Worm (Caenorhabditis elegans) whole organism, late embryonic: ENCODE measurements around the gene acy-4.

ENCODE experiments used
- C08G9.2 ChIP-seq: sonication (generic microtip); optimal IDR thresholded peaks from 2 replicates; lab custom pipeline; 2016; ENCODE audit warnings: mild to moderate bottlenecking, missing genetic modification characterization, moderate library complexity, missing compliant biosample characterization
- F13H6.1 ChIP-seq: sonication (generic microtip); optimal IDR thresholded peaks from 2 replicates; lab custom pipeline; 2016; ENCODE audit warnings: missing genetic modification characterization, missing compliant biosample characterization
- K09A11.1 ChIP-seq: sonication (generic microtip); optimal IDR thresholded peaks from 2 replicates; lab custom pipeline; 2017; ENCODE audit warnings: antibody characterized with exemption, mild to moderate bottlenecking, missing genetic modification characterization, missing compliant biosample characterization; ENCODE audit not compliant: insufficient read depth
- T23F11.4 ChIP-seq: fragments of 200-800 bp; sonication (Bioruptor generic); optimal IDR thresholded peaks from 2 replicates; lab custom pipeline; 2018; ENCODE audit warnings: mild to moderate bottlenecking, missing genetic modification characterization, missing compliant biosample characterization
- ceh-18 ChIP-seq: sonication (generic microtip); optimal IDR thresholded peaks from 2 replicates; lab custom pipeline; 2016; ENCODE audit warnings: missing genetic modification characterization, missing compliant biosample characterization
- ceh-2 ChIP-seq: sonication (generic microtip); optimal IDR thresholded peaks from 2 replicates; lab custom pipeline; 2016; ENCODE audit warnings: missing genotype, missing genetic modification characterization, missing compliant biosample characterization
- ceh-22 ChIP-seq: sonication (generic microtip); optimal IDR thresholded peaks from 2 replicates; lab custom pipeline; 2017; ENCODE audit warnings: missing biosample characterization, missing genetic modification characterization
- ceh-30 ChIP-seq: fragments of 150-350 bp; optimal IDR thresholded peaks from 2 replicates; lab custom pipeline; 2014; ENCODE audit warnings: missing biosample characterization, missing genetic modification characterization
- ceh-31 ChIP-seq: sonication (generic microtip); optimal IDR thresholded peaks from 2 replicates; lab custom pipeline; 2016; ENCODE audit warnings: missing genetic modification characterization, missing compliant biosample characterization
- ceh-45 ChIP-seq: fragments of 200-800 bp; sonication (Bioruptor generic); IDR thresholded peaks from 2 replicates; pipeline ENCODE4 v1.3.6; 2022; ENCODE audit warnings: missing genetic modification reagents, missing genetic modification characterization, missing compliant biosample characterization
- ceh-9 ChIP-seq: sonication (generic microtip); optimal IDR thresholded peaks from 2 replicates; lab custom pipeline; 2016; ENCODE audit warnings: mild to moderate bottlenecking, missing genetic modification characterization, inconsistent platforms, missing compliant biosample characterization
- che-1 ChIP-seq: sonication (generic microtip); optimal IDR thresholded peaks from 2 replicates; lab custom pipeline; 2016; ENCODE audit warnings: mild to moderate bottlenecking, missing genetic modification characterization, missing compliant biosample characterization
- dve-1 ChIP-seq: sonication (generic microtip); optimal IDR thresholded peaks from 2 replicates; lab custom pipeline; 2017; ENCODE audit warnings: antibody characterized with exemption, mild to moderate bottlenecking, missing genetic modification characterization, missing compliant biosample characterization
- elt-2 ChIP-seq: sonication (generic microtip); optimal IDR thresholded peaks from 2 replicates; lab custom pipeline; 2016; ENCODE audit warnings: missing genetic modification reagents, missing genetic modification characterization, missing compliant biosample characterization
- fax-1 ChIP-seq: sonication (generic microtip); optimal IDR thresholded peaks from 2 replicates; lab custom pipeline; 2016; ENCODE audit warnings: missing genotype, missing genetic modification characterization, missing compliant biosample characterization
- fkh-6 ChIP-seq: sonication (generic microtip); optimal IDR thresholded peaks from 2 replicates; lab custom pipeline; 2016; ENCODE audit warnings: missing genetic modification characterization, missing compliant biosample characterization
- gmeb-2 ChIP-seq: sonication (generic microtip); optimal IDR thresholded peaks from 2 replicates; lab custom pipeline; 2016; ENCODE audit warnings: missing genetic modification characterization, inconsistent platforms, missing compliant biosample characterization
- hlh-13 ChIP-seq: fragments of 200-800 bp; sonication (Bioruptor generic); optimal IDR thresholded peaks from 2 replicates; lab custom pipeline; 2018; ENCODE audit warnings: mild to moderate bottlenecking, missing genetic modification characterization, missing compliant biosample characterization
- hlh-15 ChIP-seq: sonication (generic microtip); optimal IDR thresholded peaks from 2 replicates; lab custom pipeline; 2016; ENCODE audit warnings: missing genetic modification characterization, missing compliant biosample characterization
- lin-11 ChIP-seq: fragments of 200-800 bp; sonication (Bioruptor generic); optimal IDR thresholded peaks from 2 replicates; lab custom pipeline; 2018; ENCODE audit warnings: mild to moderate bottlenecking, missing genetic modification characterization, missing compliant biosample characterization
- madf-2 ChIP-seq: sonication (generic microtip); optimal IDR thresholded peaks from 2 replicates; lab custom pipeline; 2017; ENCODE audit warnings: missing genetic modification characterization, missing compliant biosample characterization
- mec-3 ChIP-seq: sonication (generic microtip); optimal IDR thresholded peaks from 2 replicates; lab custom pipeline; 2016; ENCODE audit warnings: borderline replicate concordance, missing genetic modification characterization, missing compliant biosample characterization
- nfya-1 ChIP-seq: sonication (generic microtip); optimal IDR thresholded peaks from 2 replicates; lab custom pipeline; 2017; ENCODE audit warnings: missing genetic modification characterization, mild to moderate bottlenecking, missing compliant biosample characterization, antibody characterized with exemption, moderate library complexity
- pag-3 ChIP-seq: sonication (generic microtip); optimal IDR thresholded peaks from 2 replicates; lab custom pipeline; 2016; ENCODE audit warnings: missing compliant biosample characterization, missing genetic modification characterization, borderline replicate concordance
- pat-9 ChIP-seq: fragments of 200-800 bp; sonication (Bioruptor generic); optimal IDR thresholded peaks from 2 replicates; lab custom pipeline; 2018; ENCODE audit warnings: mild to moderate bottlenecking, missing genetic modification characterization, moderate library complexity, missing compliant biosample characterization
- pax-1 ChIP-seq: fragments of 150-350 bp; optimal IDR thresholded peaks from 2 replicates; lab custom pipeline; 2014; ENCODE audit warnings: missing biosample characterization, missing genetic modification characterization
- pha-2 ChIP-seq: sonication (generic microtip); optimal IDR thresholded peaks from 2 replicates; lab custom pipeline; 2017; ENCODE audit warnings: mild to moderate bottlenecking, missing genetic modification characterization, missing compliant biosample characterization
- pha-4 ChIP-seq: fragments of 150-350 bp; optimal IDR thresholded peaks from 2 replicates; lab custom pipeline; 2018; ENCODE audit warnings: missing biosample characterization, missing genetic modification reagents, missing genetic modification characterization
- pqm-1 ChIP-seq: sonication (generic microtip); optimal IDR thresholded peaks from 2 replicates; lab custom pipeline; 2016; ENCODE audit warnings: missing genetic modification characterization, missing compliant biosample characterization
- ref-2 ChIP-seq: sonication (generic microtip); optimal IDR thresholded peaks from 2 replicates; lab custom pipeline; 2016; ENCODE audit warnings: missing genetic modification characterization, missing compliant biosample characterization
- rnt-1 ChIP-seq: sonication (generic microtip); optimal IDR thresholded peaks from 2 replicates; lab custom pipeline; 2016; ENCODE audit warnings: missing genetic modification characterization, missing compliant biosample characterization
- sdc-2 ChIP-seq: sonication (generic microtip); optimal IDR thresholded peaks from 2 replicates; lab custom pipeline; 2016; ENCODE audit warnings: missing genotype, missing genetic modification characterization, missing compliant biosample characterization
- sox-2 ChIP-seq: fragments of 200-800 bp; sonication (Bioruptor generic); IDR thresholded peaks from 2 replicates; pipeline ENCODE4 v1.3.6; 2022; ENCODE audit warnings: missing genetic modification reagents, missing genetic modification characterization, missing compliant biosample characterization
- tbx-2 ChIP-seq: sonication (generic microtip); optimal IDR thresholded peaks from 2 replicates; lab custom pipeline; 2016; ENCODE audit warnings: missing genetic modification characterization, missing compliant biosample characterization
- unc-42 ChIP-seq: sonication (generic microtip); optimal IDR thresholded peaks from 2 replicates; lab custom pipeline; 2016; ENCODE audit warnings: missing genotype, missing genetic modification characterization, missing compliant biosample characterization
- unc-55 ChIP-seq: sonication (generic microtip); optimal IDR thresholded peaks from 2 replicates; lab custom pipeline; 2017; ENCODE audit warnings: missing biosample characterization, missing genetic modification reagents, missing genetic modification characterization
- ztf-16 ChIP-seq: sonication (generic microtip); optimal IDR thresholded peaks from 2 replicates; lab custom pipeline; 2017; ENCODE audit warnings: missing genetic modification characterization, missing compliant biosample characterization

Gene acy-4

DNA sequence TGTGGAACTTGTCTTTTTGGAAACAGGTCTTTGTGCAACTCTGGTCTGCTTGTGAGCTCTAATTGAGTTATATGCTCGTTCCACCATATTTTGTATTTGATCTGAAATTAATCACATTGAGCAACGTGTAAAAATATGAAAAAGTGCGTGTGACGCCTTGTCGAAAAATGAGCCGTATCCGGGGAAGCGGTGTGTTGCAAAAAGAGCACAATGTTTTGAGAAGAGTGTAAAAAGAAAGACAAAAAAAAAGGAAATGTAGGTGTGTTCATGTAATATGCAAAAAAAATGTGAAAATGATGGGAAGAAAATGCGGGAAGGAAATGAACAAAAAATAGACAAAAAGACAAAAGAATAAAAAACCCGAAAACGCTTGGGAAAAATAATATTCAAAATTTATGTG, at the start of gene acy-4:
Gene acy-4 (minus strand): TSS at position 101 of the 400 bp plus-strand sequence.
- no peak for TF ChIP-seq sdc-2 (tag; lab: Kevin White, UChicago)
- TF ChIP-seq pax-1 = no peak
- TF ChIP-seq unc-42 = no peak
- TF ChIP-seq ztf-16 = no peak
- no peak for TF ChIP-seq fax-1 (tag; lab: Kevin White, UChicago)
- no peak for TF ChIP-seq che-1
- TF ChIP-seq ceh-31 = no peak
- TF ChIP-seq unc-55 (GFP tag; lab: Kevin White, UChicago) = no peak
- no peak for TF ChIP-seq fkh-6 (tag; lab: Kevin White, UChicago)
- no peak for TF ChIP-seq T23F11.4 (GFP tag; lab: Kevin White, UChicago)
- TF ChIP-seq C08G9.2 (tag; lab: Kevin White, UChicago) = no peak
- TF ChIP-seq ceh-30 (tag; lab: Kevin White, UChicago) = no peak
- TF ChIP-seq ceh-45 (GFP tag; lab: Robert Waterston, UW) = no peak
- TF ChIP-seq K09A11.1 (tag; lab: Kevin White, UChicago) = no peak
- no peak for TF ChIP-seq pha-4 (tag; lab: Kevin White, UChicago)

DNA sequence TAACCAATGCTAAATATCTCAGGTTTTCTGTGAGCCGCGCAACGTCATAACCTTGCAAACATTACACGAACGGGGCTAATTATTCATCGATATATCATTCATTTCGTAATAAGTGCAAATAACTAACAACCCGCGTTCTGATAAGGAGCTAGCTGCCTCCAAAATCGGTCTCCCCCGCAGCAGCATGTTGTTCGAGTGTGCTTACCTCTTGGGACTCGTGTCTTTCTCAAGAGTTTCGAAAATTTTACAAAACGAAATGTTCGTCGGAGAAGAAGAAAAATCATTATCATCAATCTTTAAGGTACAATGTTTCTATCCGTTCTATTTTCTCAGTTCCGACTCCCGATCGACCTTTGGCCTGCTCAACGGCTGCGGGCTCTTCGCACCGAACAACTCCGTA, 47.3 kb upstream of the acy-4 start:
- TF ChIP-seq pag-3 (no peak), elt-2 (peak; percentile 4), pqm-1 (tag; lab: Kevin White, UChicago) (no peak), sox-2 (GFP tag; lab: Robert Waterston, UW) (no peak), ceh-2 (tag; lab: Kevin White, UChicago) (no peak), pha-2 (peak; percentile 3), dve-1 (tag; lab: Kevin White, UChicago) (no peak), tbx-2 (tag; lab: Kevin White, UChicago) (no peak), unc-42 (no peak), gmeb-2 (tag; lab: Kevin White, UChicago) (no peak), ceh-9 (tag; lab: Kevin White, UChicago) (no peak)

DNA sequence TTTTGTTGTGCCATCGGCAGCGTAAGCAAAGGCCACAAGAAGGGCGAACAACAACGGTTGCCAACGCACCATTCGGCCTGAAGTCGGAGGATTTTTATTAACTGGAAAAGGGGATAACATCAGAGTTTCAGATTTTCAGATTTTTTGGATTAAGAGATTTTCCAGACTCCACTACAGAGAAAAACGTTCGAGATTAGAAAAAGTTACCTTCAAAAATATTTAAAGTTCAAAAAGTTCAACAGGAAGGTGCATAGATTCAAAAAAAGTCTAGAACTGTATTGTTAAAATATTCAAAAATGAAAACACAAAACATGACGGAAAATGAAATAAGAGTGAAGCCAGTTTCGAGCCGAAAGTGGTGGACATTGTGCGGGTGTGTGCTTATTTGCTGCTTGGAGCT, 45.3 kb upstream of the acy-4 start, which contains the start of gene pqn-13:
Gene pqn-13 (minus strand): TSS at position 101 of the 400 bp plus-strand sequence.
- TF ChIP-seq nfya-1 (no peak), pha-4 (tag; lab: Kevin White, UChicago) (no peak), che-1 (no peak)

DNA sequence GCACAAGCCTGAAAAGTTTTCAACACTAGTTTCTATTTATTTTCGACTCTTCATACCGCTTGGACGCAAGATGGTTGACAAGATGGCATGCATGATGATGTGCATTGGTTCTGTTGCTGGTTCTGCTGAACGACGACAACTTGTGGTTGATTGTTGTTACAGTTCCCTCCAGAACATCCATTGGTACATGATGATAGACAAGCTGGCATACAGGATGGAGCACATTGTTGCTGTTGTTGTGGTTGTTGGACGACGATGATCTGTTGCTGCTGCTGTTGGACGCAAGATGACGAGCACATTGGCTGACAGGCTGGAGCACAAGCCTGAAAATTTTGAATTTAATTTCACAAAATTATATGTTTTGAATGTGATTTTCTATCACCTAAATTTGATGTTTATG, 41.6 kb upstream of the acy-4 start:
- TF ChIP-seq fkh-6 (tag; lab: Kevin White, UChicago) (no peak), pat-9 (tag; lab: Kevin White, UChicago) (no peak), ref-2 (no peak), mec-3 (no peak), ceh-22 (no peak), rnt-1 (tag; lab: Kevin White, UChicago) (no peak), ceh-9 (tag; lab: Kevin White, UChicago) (no peak), madf-2 (tag; lab: Kevin White, UChicago) (no peak), unc-55 (GFP tag; lab: Kevin White, UChicago) (no peak), hlh-15 (tag; lab: Kevin White, UChicago) (no peak), ceh-2 (tag; lab: Kevin White, UChicago) (no peak), hlh-13 (GFP tag; lab: Kevin White, UChicago) (no peak), ceh-18 (tag; lab: Kevin White, UChicago) (no peak), unc-42 (no peak), F13H6.1 (tag; lab: Kevin White, UChicago) (no peak), lin-11 (tag; lab: Kevin White, UChicago) (no peak), ztf-16 (no peak), ceh-45 (GFP tag; lab: Robert Waterston, UW) (no peak), gmeb-2 (tag; lab: Kevin White, UChicago) (no peak)
